Worm (Caenorhabditis elegans): Measurements from ENCODE around the gene C32B5.13.
"Not testable (repeated sequence)": the region's sequence is repeated elsewhere in the genome, so short reads cannot be mapped to it uniquely, and the experiment has no call there.

C32B5.13 gene

ce11 chrII:966962-967361 lies 5.1 kb upstream of the C32B5.13 start, which contains the start of gene fbxc-18:
Gene fbxc-18, minus strand, starts transcription at chrII:967062.
- not testable (repeated sequence) for TF ChIP-seq W03F9.2, dao-5, him-1 (tag; optimal IDR thresholded peaks at IDR 0.05)

- TF ChIP-seq him-1 (tag; optimal IDR thresholded peaks at IDR 0.05) (no peak), W03F9.2 (tag; optimal IDR thresholded peaks at IDR 0.05) (no peak), dao-5 (tag; optimal IDR thresholded peaks at IDR 0.05) (no peak)
Measured at ce11 chrII:960218-960617, 1.6 kb downstream of the C32B5.13 start, which contains the start of the genes C32B5.18 and C32B5.7. Gene C32B5.18, plus strand, starts transcription at chrII:960518. Gene C32B5.7, plus strand, starts transcription at chrII:960528.

- TF ChIP-seq W03F9.2 (tag; optimal IDR thresholded peaks at IDR 0.05) (no peak), him-1 (tag; optimal IDR thresholded peaks at IDR 0.05) (no peak), dao-5 (tag; optimal IDR thresholded peaks at IDR 0.05) (no peak)
Measured at ce11 chrII:958618-959017, 3.2 kb downstream of the C32B5.13 start, which contains the start of gene sdz-4. Gene sdz-4, plus strand, starts transcription at chrII:958918.

DNA sequence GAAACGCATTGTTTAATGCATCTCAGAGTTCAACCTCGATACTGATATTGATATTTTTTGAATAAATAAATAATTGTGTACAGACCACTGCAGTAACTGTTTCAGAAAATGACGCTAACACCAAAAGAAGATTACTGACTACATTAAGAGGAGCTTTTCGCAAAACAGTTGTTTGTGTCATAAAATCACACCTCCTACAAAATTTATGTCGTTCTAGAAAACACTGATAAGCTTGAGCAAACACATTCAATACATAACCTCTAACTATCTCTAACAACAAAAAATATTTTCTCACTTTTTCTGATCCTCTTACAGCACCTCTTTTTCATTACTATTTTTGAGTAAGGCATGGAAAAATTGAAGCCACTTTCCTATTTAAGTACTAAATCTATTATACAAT lies 7.2 kb downstream of the C32B5.13 start, which contains the start of gene fbxc-7:
Gene fbxc-7 (plus strand): TSS at position 301 of the 400 bp plus-strand sequence.
- TF ChIP-seq W03F9.2, dao-5, him-1 (tag; optimal IDR thresholded peaks at IDR 0.05): not testable (repeated sequence)

ce11 chrII:953052-953451 lies 8.8 kb downstream of the C32B5.13 start:
- TF ChIP-seq W03F9.2 (tag; optimal IDR thresholded peaks at IDR 0.05): no peak
- TF ChIP-seq dao-5 (tag; optimal IDR thresholded peaks at IDR 0.05): no peak
- no peak for TF ChIP-seq him-1 (tag; optimal IDR thresholded peaks at IDR 0.05)

ce11 chrII:950374-950773 lies 11.5 kb downstream of the C32B5.13 start:
- TF ChIP-seq him-1 (tag; optimal IDR thresholded peaks at IDR 0.05) (no peak), W03F9.2 (tag; optimal IDR thresholded peaks at IDR 0.05) (no peak), dao-5 (tag; optimal IDR thresholded peaks at IDR 0.05) (no peak)

ce11 chrII:948091-948490 lies 13.8 kb downstream of the C32B5.13 start, which contains the start of gene fbxc-32:
Gene fbxc-32, minus strand, starts transcription at chrII:948191.
- TF ChIP-seq W03F9.2 (tag; optimal IDR thresholded peaks at IDR 0.05) (no peak), him-1 (tag; optimal IDR thresholded peaks at IDR 0.05) (no peak), dao-5 (tag; optimal IDR thresholded peaks at IDR 0.05) (no peak)

DNA sequence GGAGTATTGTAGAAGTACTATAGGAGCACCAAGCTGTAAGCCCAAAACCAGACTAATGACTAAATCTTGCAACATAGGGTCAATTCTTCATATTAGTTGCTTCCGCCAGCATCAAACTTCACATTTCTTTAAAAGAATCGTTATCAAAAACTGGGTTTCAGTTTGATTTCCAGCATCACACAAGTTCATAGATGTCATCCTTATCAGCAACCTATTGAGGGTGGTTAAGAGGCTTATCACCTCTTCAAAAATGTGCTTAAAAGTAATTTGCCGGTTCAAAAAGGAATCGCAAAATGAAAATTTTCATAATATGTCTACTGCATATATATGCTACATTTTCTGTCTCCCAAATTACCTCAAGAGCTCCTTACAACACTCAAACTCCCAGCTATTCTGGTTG lies 18.1 kb downstream of the C32B5.13 start, which contains the start of gene clec-43:
Gene clec-43 (plus strand): TSS at position 294 of the 400 bp plus-strand sequence.
- no peak for TF ChIP-seq W03F9.2 (tag; optimal IDR thresholded peaks at IDR 0.05)
- no peak for TF ChIP-seq dao-5 (tag; optimal IDR thresholded peaks at IDR 0.05)
- no peak for TF ChIP-seq him-1 (tag; optimal IDR thresholded peaks at IDR 0.05)

ce11 chrII:940779-941178 lies 21.1 kb downstream of the C32B5.13 start, which contains the start of gene fbxc-36:
Gene fbxc-36, plus strand, starts transcription at chrII:940983.
- TF ChIP-seq him-1 (tag; optimal IDR thresholded peaks at IDR 0.05) (no peak), dao-5 (tag; optimal IDR thresholded peaks at IDR 0.05) (no peak), W03F9.2 (tag; optimal IDR thresholded peaks at IDR 0.05) (no peak)

DNA sequence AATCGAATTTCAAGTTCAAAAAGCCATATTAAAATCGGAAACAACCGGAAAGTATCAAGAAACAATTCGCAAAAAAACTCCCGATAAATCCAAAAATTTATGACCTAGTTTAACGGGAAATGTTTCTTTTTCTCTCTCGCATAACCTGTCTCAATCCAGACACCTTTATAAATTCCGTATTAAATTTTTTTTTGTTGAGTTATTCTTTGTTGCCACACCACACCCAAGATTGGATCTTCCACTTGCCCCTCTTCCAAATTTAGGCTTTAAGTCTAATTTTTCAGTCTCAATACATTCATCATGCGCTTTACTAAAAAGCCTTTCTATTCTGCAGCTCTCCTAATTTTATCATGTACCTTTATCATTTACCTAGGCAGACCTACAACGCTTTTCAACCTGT lies 23.3 kb downstream of the C32B5.13 start, which contains the start of gene R07C3.3:
Gene R07C3.3 (plus strand): TSS at position 301 of the 400 bp plus-strand sequence.
- TF ChIP-seq him-1 (tag; optimal IDR thresholded peaks at IDR 0.05): no peak
- no peak for TF ChIP-seq W03F9.2 (tag; optimal IDR thresholded peaks at IDR 0.05)
- no peak for TF ChIP-seq dao-5 (tag; optimal IDR thresholded peaks at IDR 0.05)

ce11 chrII:937265-937664 lies 24.6 kb downstream of the C32B5.13 start:
- TF ChIP-seq him-1 (tag; optimal IDR thresholded peaks at IDR 0.05) (no peak), dao-5 (tag; optimal IDR thresholded peaks at IDR 0.05) (no peak), W03F9.2 (tag; optimal IDR thresholded peaks at IDR 0.05) (no peak)

ce11 chrII:932718-933117 lies 29.1 kb downstream of the C32B5.13 start, which contains the start of gene acs-15:
Gene acs-15, plus strand, starts transcription at chrII:933018.
- TF ChIP-seq dao-5 (tag; optimal IDR thresholded peaks at IDR 0.05) (no peak), him-1 (tag; optimal IDR thresholded peaks at IDR 0.05) (no peak), W03F9.2 (tag; optimal IDR thresholded peaks at IDR 0.05) (no peak)

DNA sequence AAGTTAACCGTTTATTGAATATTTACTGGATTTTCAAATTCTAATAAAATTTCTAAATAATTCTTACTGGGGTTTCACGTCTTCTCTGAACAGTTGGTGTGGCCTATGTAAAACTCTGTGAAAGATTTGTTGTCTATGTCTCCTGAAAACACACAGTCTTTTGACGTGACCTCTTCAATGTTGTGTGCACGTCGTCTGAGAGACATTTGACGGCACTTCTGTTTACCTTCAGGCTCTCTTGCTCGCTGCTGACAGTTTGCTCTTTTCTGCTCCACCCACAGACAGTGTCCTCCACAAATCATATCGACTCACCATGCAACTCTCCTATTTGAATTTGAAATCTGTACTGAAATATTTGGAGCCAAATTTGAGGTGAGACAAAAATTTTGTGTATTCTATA lies 31.0 kb downstream of the C32B5.13 start, which contains the start of gene fbxc-34:
Gene fbxc-34 (plus strand): TSS at position 301 of the 400 bp plus-strand sequence.
- not testable (repeated sequence) for TF ChIP-seq W03F9.2, him-1, dao-5 (tag; optimal IDR thresholded peaks at IDR 0.05)

- no peak for TF ChIP-seq dao-5 (tag; optimal IDR thresholded peaks at IDR 0.05)
- TF ChIP-seq him-1 (tag; optimal IDR thresholded peaks at IDR 0.05): no peak
- TF ChIP-seq W03F9.2 (tag; optimal IDR thresholded peaks at IDR 0.05): no peak
Measured at ce11 chrII:927331-927730, 34.5 kb downstream of the C32B5.13 start, which contains the start of gene R07C3.13. Gene R07C3.13, minus strand, starts transcription at chrII:927431.

Measured in whole organism, L4/young adult.